Worm (Caenorhabditis elegans) whole organism, early embryonic: Measurements from ENCODE around the gene ZK856.7.

Source experiments
- F13C5.2 ChIP-seq: sonication (generic microtip); optimal IDR thresholded peaks from 2 replicates; lab custom pipeline; 2017; ENCODE audit warnings: mild to moderate bottlenecking, missing genetic modification characterization, inconsistent platforms, missing compliant biosample characterization
- ama-1 ChIP-seq: fragments of 150-350 bp; optimal IDR thresholded peaks from 2 replicates; lab custom pipeline; 2014
- ceh-13 ChIP-seq: fragments of 200-800 bp; sonication (Bioruptor generic); optimal IDR thresholded peaks from 2 replicates; lab custom pipeline; 2018; ENCODE audit warnings: mild to moderate bottlenecking, missing genetic modification characterization, missing compliant biosample characterization
- ceh-36 ChIP-seq: sonication (generic microtip); optimal IDR thresholded peaks from 2 replicates; lab custom pipeline; 2016; ENCODE audit warnings: missing genetic modification characterization, inconsistent platforms, missing compliant biosample characterization
- ets-7 ChIP-seq: sonication (generic microtip); optimal IDR thresholded peaks from 2 replicates; lab custom pipeline; 2016; ENCODE audit warnings: missing genotype, missing genetic modification characterization, missing compliant biosample characterization
- flt-1 ChIP-seq: fragments of 200-800 bp; sonication (Bioruptor generic); IDR thresholded peaks from 2 replicates; pipeline ENCODE4 v1.3.6; 2022; ENCODE audit warnings: missing genetic modification characterization, missing compliant biosample characterization
- hmbx-1 ChIP-seq: sonication (generic microtip); optimal IDR thresholded peaks from 2 replicates; lab custom pipeline; 2016; ENCODE audit warnings: mild to moderate bottlenecking, missing genetic modification characterization, missing compliant biosample characterization
- hmg-4 ChIP-seq: fragments of 200-800 bp; sonication (Bioruptor generic); optimal IDR thresholded peaks from 2 replicates; lab custom pipeline; 2018; ENCODE audit warnings: mild to moderate bottlenecking, missing genetic modification characterization, missing compliant biosample characterization
- sea-1 ChIP-seq: fragments of 200-800 bp; sonication (Bioruptor generic); conservative IDR thresholded peaks from 2 replicates; pipeline ENCODE4 v1.3.6; 2022; ENCODE audit warnings: missing genetic modification characterization, missing compliant biosample characterization
- tbx-11 ChIP-seq: fragments of 200-800 bp; sonication (Bioruptor generic); IDR thresholded peaks from 2 replicates; pipeline ENCODE4 v1.3.6; 2022; ENCODE audit warnings: missing genetic modification characterization, missing compliant biosample characterization
- tra-4 ChIP-seq: sonication (generic microtip); optimal IDR thresholded peaks from 2 replicates; lab custom pipeline; 2017; ENCODE audit warnings: missing genetic modification characterization, missing compliant biosample characterization

DNA sequence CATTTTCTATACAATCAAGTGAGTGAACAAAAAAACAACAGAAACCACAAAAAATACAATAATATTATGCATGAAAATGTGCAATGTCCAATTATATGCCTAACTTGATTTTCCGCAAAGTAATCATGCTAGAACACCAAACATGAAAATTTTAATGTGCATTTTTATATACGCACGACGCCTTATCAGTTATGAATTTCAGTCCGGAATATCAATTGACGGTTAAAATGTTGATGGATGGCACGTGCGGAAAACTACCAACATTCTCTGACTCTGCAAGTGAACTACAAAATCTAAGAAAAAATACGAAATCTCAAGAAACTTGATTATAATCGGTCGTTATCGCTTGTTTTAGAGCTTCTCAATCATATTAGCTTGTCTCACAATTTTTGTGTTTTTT, 41.9 kb upstream of the ZK856.7 start:
- TF ChIP-seq hmg-4 (no peak), ceh-36 (tag; lab: Kevin White, UChicago) (no peak), ceh-13 (GFP tag; lab: Kevin White, UChicago) (no peak), ama-1 (no peak), flt-1 (GFP tag; lab: Robert Waterston, UW) (no peak), sea-1 (GFP tag; lab: Robert Waterston, UW) (no peak), tbx-11 (GFP tag; lab: Robert Waterston, UW) (no peak), hmbx-1 (tag; lab: Kevin White, UChicago) (no peak), tra-4 (tag; lab: Kevin White, UChicago) (no peak), ets-7 (tag; lab: Kevin White, UChicago) (no peak), F13C5.2 (tag; lab: Kevin White, UChicago) (no peak)
